Worm (Caenorhabditis elegans): ENCODE data around the gene srh-147.
"Not testable (repeated sequence)": the region's sequence is repeated elsewhere in the genome, so short reads cannot be mapped to it uniquely, and the experiment has no call there.

srh-147 gene

ce11 chrV:15802623-15803022, 47.5 kb downstream of the srh-147 start, which contains the start of gene T26E4.9:
T26E4.9 (minus strand) TSS chrV:15802723.
- not testable (repeated sequence) for TF ChIP-seq nhr-11, zag-1, mab-5 (tag; optimal IDR thresholded peaks at IDR 0.05)

ce11 chrV:15798108-15798507, 52.0 kb downstream of the srh-147 start, which contains the start of gene T26E4.10:
T26E4.10 (minus strand) TSS chrV:15798208.
- no peak for TF ChIP-seq alr-1 (tag; optimal IDR thresholded peaks at IDR 0.05)

All from whole organism, L2 larva.